Fruit fly (Drosophila melanogaster) Kc167 (cell line): ENCODE data around the gene CG11891.

Experiments
- Myc ChIP-seq: fragments of >200 bp; optimal IDR thresholded peaks from 2 replicates; lab custom pipeline; 2017; ENCODE audit warnings: missing external identifiers
- Sin3A ChIP-seq: fragments of >200 bp; optimal IDR thresholded peaks from 2 replicates; lab custom pipeline; 2018; ENCODE audit warnings: missing external identifiers
- h ChIP-seq: fragments of >200 bp; optimal IDR thresholded peaks from 3 replicates; lab custom pipeline; 2018; ENCODE audit warnings: missing external identifiers
- insv ChIP-seq: fragments of >200 bp; optimal IDR thresholded peaks from 3 replicates; lab custom pipeline; 2018; ENCODE audit warnings: missing external identifiers
- psq ChIP-seq: fragments of >200 bp; optimal IDR thresholded peaks from 2 replicates; lab custom pipeline; 2017; ENCODE audit warnings: missing external identifiers
- ttk ChIP-seq: sonication (Bioruptor generic); optimal IDR thresholded peaks from 2 replicates; lab custom pipeline; 2017; ENCODE audit warnings: missing external identifiers

Gene CG11891

DNA sequence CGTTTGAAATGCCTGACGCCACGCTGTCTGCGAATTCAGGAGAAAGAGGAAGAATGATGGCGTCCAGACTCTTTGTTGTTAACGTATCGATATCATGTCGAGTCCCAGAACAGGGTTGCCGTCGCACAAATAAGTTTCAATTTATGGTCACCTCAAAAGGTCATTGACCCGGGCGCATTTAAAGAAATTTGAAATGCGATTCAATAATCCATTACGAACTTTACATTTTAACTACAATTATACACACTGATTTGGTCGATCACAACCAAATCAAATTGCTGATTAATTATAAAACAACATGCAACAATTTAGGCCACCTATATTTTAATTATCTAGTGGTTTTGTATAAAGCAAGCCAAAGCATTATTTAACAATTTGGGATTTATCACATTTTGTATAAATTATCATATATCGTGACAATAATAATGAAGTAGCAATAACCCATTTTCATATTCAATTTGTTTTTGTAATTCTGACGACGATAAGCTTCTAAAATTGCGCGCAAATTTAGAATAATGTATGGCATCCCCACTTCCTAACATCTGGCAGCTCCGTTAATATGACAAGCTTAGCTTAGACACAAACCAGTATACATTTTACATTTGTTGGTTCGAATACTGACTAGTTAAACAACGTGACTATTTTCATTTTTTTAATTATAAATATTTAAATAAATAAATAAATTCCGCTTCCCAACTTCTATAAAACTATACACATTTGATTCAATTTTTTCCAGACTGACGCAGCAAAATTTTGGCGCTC is 24.8 kb upstream of the CG11891 start, which contains the start of gene bam:
bam (minus strand) TSS at position 58 of the 762 bp plus-strand sequence.
- TF ChIP-seq insv (lab: Kevin White, UChicago) (no peak), ttk (lab: Kevin White, UChicago) (no peak), psq (lab: Kevin White, UChicago) (no peak), h (no peak), Sin3A (lab: Kevin White, UChicago) (no peak), Myc (lab: Kevin White, UChicago) (no peak)

- TF ChIP-seq Sin3A (lab: Kevin White, UChicago) (no peak), ttk (lab: Kevin White, UChicago) (no peak), h (no peak), Myc (lab: Kevin White, UChicago) (no peak), insv (lab: Kevin White, UChicago) (no peak), psq (lab: Kevin White, UChicago) (no peak)
These were observed 22.6 kb upstream of the CG11891 start, which contains the start of the genes RpS27 and Nup37 for dm6 chr3R:25247379-25247869. TSS of gene RpS27 (minus strand) at chr3R:25247514. TSS of gene Nup37 (plus strand) at chr3R:25247658.

DNA sequence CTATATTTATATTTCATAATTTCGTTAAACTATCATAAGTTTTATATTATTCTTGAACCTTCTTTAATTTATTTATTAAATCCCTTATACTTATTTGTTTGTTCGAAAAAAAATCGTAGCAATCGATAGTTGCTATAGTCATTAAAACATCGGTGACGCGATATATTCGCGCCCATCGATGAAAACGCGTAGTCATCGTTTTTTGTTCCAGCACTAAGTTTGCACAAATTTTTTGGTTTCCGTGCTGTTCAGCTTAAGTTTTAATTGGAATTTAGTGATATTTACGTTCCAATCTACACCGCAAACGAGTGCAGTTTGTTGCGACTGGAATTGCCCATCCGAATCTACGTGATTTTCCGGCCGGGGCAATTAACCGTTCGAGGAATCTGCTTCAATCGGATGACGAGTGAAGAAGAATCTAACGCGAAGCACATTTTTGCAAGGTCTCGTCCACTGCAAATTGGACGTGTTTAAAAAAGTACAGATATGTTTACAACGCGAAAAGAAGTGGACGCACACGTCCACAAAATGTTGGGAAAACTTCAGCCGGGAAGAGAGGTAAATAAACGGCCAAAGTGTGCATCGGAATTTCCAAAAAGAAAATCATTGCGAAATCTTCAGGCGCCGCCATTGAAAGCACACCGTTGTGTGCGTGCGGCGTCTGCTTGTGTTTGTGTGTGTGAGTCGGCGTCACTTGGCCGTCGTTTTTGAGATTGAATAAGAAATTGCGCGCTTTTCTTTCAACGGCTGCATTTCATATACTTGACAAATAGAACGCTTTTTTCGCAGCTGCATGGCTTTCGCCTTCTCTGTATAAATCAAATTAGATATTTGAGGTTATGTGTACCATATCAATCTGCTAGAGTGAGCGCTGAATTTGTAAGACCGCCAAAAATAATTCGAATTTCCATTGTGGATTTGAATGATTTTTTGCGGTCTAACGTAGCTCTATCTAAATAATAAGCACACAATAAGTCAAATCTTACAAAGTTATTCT is 20.6 kb upstream of the CG11891 start, which contains the start of gene Nup358:
Nup358 (plus strand) TSS at position 204 of the 997 bp plus-strand sequence.
- no peak for TF ChIP-seq psq (lab: Kevin White, UChicago)
- TF ChIP-seq insv (lab: Kevin White, UChicago), result no peak
- no peak for TF ChIP-seq Sin3A (lab: Kevin White, UChicago)
- TF ChIP-seq ttk (lab: Kevin White, UChicago), result no peak

DNA sequence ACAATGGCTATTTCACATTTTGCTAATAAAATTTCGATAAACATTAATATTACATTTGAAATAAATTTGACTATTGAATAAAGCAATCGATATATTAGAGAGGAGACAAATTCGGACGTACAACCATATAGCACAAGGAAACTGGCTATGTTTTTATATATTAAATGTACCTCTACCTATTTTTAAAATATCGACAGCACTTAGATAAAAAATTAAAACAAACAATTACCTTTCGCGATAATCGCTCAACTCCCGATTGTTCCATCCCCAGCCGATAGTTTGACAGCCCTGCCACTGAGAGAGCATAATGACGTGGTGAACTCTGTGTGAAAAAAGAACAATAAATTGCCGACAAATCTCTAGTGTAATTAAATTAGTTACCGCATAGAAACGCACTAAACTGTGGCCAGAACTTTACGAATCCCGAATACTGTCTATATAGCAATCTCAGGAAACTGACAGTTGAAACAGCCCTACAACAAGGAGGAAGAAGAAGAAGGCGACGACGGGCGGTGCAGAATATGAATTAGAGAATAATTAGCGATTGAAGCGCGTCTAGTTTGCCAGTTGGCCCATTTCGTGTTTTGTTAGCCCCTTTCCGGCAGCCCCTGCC is 11.3 kb upstream of the CG11891 start, which contains the start of gene CG11857:
CG11857 (plus strand) TSS at position 271 of the 613 bp plus-strand sequence.
- no peak for TF ChIP-seq psq (lab: Kevin White, UChicago)

DNA sequence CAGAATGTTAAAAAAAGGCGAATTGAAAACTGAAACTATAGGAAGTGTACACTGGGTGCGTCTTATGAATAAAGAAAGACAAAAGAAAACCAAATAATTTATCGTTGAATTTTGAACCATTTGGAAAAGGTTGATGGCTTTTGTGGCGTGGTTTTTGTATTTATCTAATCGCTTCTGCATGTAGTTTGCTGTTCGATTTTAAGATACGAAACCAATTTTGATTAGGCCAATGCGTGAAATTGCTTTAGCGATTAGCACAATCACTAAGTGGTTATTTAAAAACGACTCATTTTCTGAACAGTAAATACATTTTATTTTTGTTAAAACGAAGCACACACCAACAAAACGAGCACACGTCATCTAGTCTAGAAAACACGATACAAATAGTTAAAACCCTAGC is 9.3 kb upstream of the CG11891 start:
- no peak for TF ChIP-seq insv (lab: Kevin White, UChicago)
- TF ChIP-seq Myc (lab: Kevin White, UChicago), result no peak
- TF ChIP-seq psq (lab: Kevin White, UChicago), result no peak
- TF ChIP-seq Sin3A (lab: Kevin White, UChicago), result no peak
- TF ChIP-seq ttk (lab: Kevin White, UChicago), result no peak
- TF ChIP-seq h, result no peak

- TF ChIP-seq Myc (lab: Kevin White, UChicago) (no peak), ttk (lab: Kevin White, UChicago) (no peak), insv (lab: Kevin White, UChicago) (no peak), Sin3A (lab: Kevin White, UChicago) (no peak), h (no peak), psq (lab: Kevin White, UChicago) (no peak)
These were observed 7.7 kb upstream of the CG11891 start, which contains the start of the genes Kdsr and CG11858 for dm6 chr3R:25262322-25262761. TSS of gene Kdsr (minus strand) at chr3R:25262498. TSS of gene CG11858 (plus strand) at chr3R:25262741.

- TF ChIP-seq Myc (lab: Kevin White, UChicago) (no peak), Sin3A (lab: Kevin White, UChicago) (no peak), insv (lab: Kevin White, UChicago) (no peak), ttk (lab: Kevin White, UChicago) (no peak), h (no peak), psq (lab: Kevin White, UChicago) (no peak)
These were observed 4.3 kb upstream of the CG11891 start, which contains the start of the genes GlnRS and RIOK2 for dm6 chr3R:25265589-25266201. TSS of gene GlnRS (minus strand) at chr3R:25265721. TSS of gene RIOK2 (plus strand) at chr3R:25265844.

- no peak for TF ChIP-seq psq (lab: Kevin White, UChicago)
- TF ChIP-seq ttk (lab: Kevin White, UChicago), result no peak
- no peak for TF ChIP-seq h
- TF ChIP-seq Sin3A (lab: Kevin White, UChicago), result no peak
- TF ChIP-seq insv (lab: Kevin White, UChicago), result no peak
- no peak for TF ChIP-seq Myc (lab: Kevin White, UChicago)
These were observed 3.3 kb upstream of the CG11891 start for dm6 chr3R:25266751-25267150.

- TF ChIP-seq psq (lab: Kevin White, UChicago), result no peak
- no peak for TF ChIP-seq h
These were observed 3.5 kb downstream of the CG11891 start, which contains the start of gene CG11878 for dm6 chr3R:25273537-25273936. TSS of gene CG11878 (plus strand) at chr3R:25273837.

DNA sequence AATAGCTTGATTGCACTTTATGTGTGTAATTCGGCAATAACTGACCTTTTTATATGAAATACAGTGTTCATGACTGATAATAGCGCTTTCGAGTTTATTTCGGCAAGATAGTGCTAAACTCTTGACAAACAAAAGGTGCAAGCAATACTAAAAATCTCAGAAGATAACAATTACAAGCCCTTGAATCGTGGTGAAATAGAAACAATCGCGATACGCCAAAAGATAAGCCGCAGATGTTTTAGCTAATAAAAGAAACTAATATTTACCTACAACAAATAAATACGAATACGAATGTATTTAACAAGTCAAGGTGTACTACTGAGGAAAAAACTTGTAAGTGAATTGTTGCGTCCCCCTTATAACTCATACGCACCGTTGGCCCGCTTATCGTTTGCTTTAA is 5.3 kb downstream of the CG11891 start:
- TF ChIP-seq insv (lab: Kevin White, UChicago) (no peak), psq (lab: Kevin White, UChicago) (no peak), Myc (lab: Kevin White, UChicago) (no peak), Sin3A (lab: Kevin White, UChicago) (no peak), h (no peak), ttk (lab: Kevin White, UChicago) (no peak)
